Worm (Caenorhabditis elegans) whole organism, L3 larva: Measurements from ENCODE around the gene B0001.5.
"Not testable (repeated sequence)": the region's sequence is repeated elsewhere in the genome, so short reads cannot be mapped to it uniquely, and the experiment has no call there.

Experiments
- ZK546.5 ChIP-seq: sonication (generic microtip); optimal IDR thresholded peaks from 2 replicates; lab custom pipeline; 2017; ENCODE audit warnings: missing biosample characterization, missing genetic modification characterization
- ceh-16 ChIP-seq: sonication (generic microtip); optimal IDR thresholded peaks from 2 replicates; lab custom pipeline; 2017; ENCODE audit warnings: missing biosample characterization, missing genetic modification characterization
- ceh-28 ChIP-seq: fragments of 150-350 bp; optimal IDR thresholded peaks from 2 replicates; lab custom pipeline; 2014; ENCODE audit warnings: missing biosample characterization, missing genetic modification reagents, missing genetic modification characterization
- ceh-82 ChIP-seq: fragments of 150-350 bp; optimal IDR thresholded peaks from 2 replicates; lab custom pipeline; 2014; ENCODE audit warnings: missing biosample characterization, missing genetic modification characterization
- egl-27 ChIP-seq: sonication (generic microtip); optimal IDR thresholded peaks from 4 replicates; lab custom pipeline; 2017; ENCODE audit warnings: missing biosample characterization, missing genetic modification reagents, missing genetic modification characterization
- elt-2 ChIP-seq: sonication (generic microtip); optimal IDR thresholded peaks from 2 replicates; lab custom pipeline; 2016; ENCODE audit warnings: missing genetic modification reagents, mild to moderate bottlenecking, missing genetic modification characterization, missing compliant biosample characterization
- elt-3 ChIP-seq, 3 experiments: fragments of 150-350 bp in 1 of 3; sonication (generic microtip) in 2 of 3; optimal IDR thresholded peaks; 2 replicates in 2 of 3; 4 replicates in 1 of 3; lab custom pipeline; 2014 to 2017; ENCODE audit warnings: missing biosample characterization in 3 of 3, missing genetic modification characterization in 3 of 3
- fkh-2 ChIP-seq: fragments of 150-350 bp; optimal IDR thresholded peaks from 2 replicates; lab custom pipeline; 2014; ENCODE audit warnings: missing biosample characterization, missing genetic modification reagents, missing genetic modification characterization
- fos-1 ChIP-seq: fragments of 150-350 bp; optimal IDR thresholded peaks from 2 replicates; lab custom pipeline; 2014; ENCODE audit warnings: missing biosample characterization, missing genetic modification characterization
- hmg-11 ChIP-seq: sonication (generic microtip); optimal IDR thresholded peaks from 2 replicates; lab custom pipeline; 2016; ENCODE audit warnings: missing genetic modification characterization, missing compliant biosample characterization
- jun-1 ChIP-seq: fragments of 150-350 bp; optimal IDR thresholded peaks from 2 replicates; lab custom pipeline; 2014; ENCODE audit warnings: missing biosample characterization, missing genetic modification reagents, missing genetic modification characterization
- lin-15B ChIP-seq: fragments of 150-350 bp; optimal IDR thresholded peaks from 2 replicates; lab custom pipeline; 2014; ENCODE audit warnings: missing biosample characterization, missing genetic modification characterization
- lin-39 ChIP-seq: fragments of 150-350 bp; optimal IDR thresholded peaks from 2 replicates; lab custom pipeline; 2018; ENCODE audit warnings: missing biosample characterization, missing genetic modification reagents, missing genetic modification characterization
- lsy-12 ChIP-seq: sonication (generic microtip); optimal IDR thresholded peaks from 2 replicates; lab custom pipeline; 2016; ENCODE audit warnings: mild to moderate bottlenecking, missing genetic modification characterization, missing compliant biosample characterization
- mdl-1 ChIP-seq: fragments of 150-350 bp; optimal IDR thresholded peaks from 2 replicates; lab custom pipeline; 2014; ENCODE audit warnings: missing biosample characterization, missing genetic modification characterization
- mml-1 ChIP-seq: fragments of 150-350 bp; sonication (generic microtip); optimal IDR thresholded peaks from 3 replicates; lab custom pipeline; 2014; ENCODE audit warnings: missing biosample characterization, missing genetic modification characterization
- nhr-11 ChIP-seq: fragments of 150-350 bp; optimal IDR thresholded peaks from 2 replicates; lab custom pipeline; 2014; ENCODE audit warnings: missing biosample characterization, missing genetic modification characterization
- nhr-237 ChIP-seq: fragments of 150-350 bp; optimal IDR thresholded peaks from 2 replicates; lab custom pipeline; 2014; ENCODE audit warnings: missing biosample characterization, missing genetic modification characterization
- nhr-25 ChIP-seq: sonication (generic microtip); optimal IDR thresholded peaks from 2 replicates; lab custom pipeline; 2017; ENCODE audit warnings: missing biosample characterization, missing genetic modification characterization
- nhr-28 ChIP-seq: fragments of 150-350 bp; optimal IDR thresholded peaks from 2 replicates; lab custom pipeline; 2014; ENCODE audit warnings: missing biosample characterization, missing genetic modification characterization
- nhr-43 ChIP-seq: sonication (generic microtip); optimal IDR thresholded peaks from 2 replicates; lab custom pipeline; 2016; ENCODE audit warnings: mild to moderate bottlenecking, missing genetic modification characterization, missing compliant biosample characterization; ENCODE audit not compliant: poor library complexity, severe bottlenecking
- nhr-76 ChIP-seq: fragments of 150-350 bp; sonication (generic microtip); optimal IDR thresholded peaks from 5 replicates; lab custom pipeline; 2014; ENCODE audit warnings: missing biosample characterization, missing genetic modification characterization
- nhr-77 ChIP-seq: fragments of 150-350 bp; optimal IDR thresholded peaks from 2 replicates; lab custom pipeline; 2014; ENCODE audit warnings: missing biosample characterization, missing genetic modification characterization
- pha-4 ChIP-seq: fragments of 150-350 bp; optimal IDR thresholded peaks from 2 replicates; lab custom pipeline; 2014; ENCODE audit warnings: missing biosample characterization, missing genetic modification reagents, missing genetic modification characterization
- sea-2 ChIP-seq: fragments of 150-350 bp; sonication (generic microtip); optimal IDR thresholded peaks from 4 replicates; lab custom pipeline; 2014; ENCODE audit warnings: missing biosample characterization, missing genetic modification reagents, missing genetic modification characterization
- skn-1 ChIP-seq: fragments of 150-350 bp; optimal IDR thresholded peaks from 2 replicates; lab custom pipeline; 2014; ENCODE audit warnings: missing biosample characterization, missing genetic modification characterization
- snpc-4 ChIP-seq: fragments of 150-350 bp; optimal IDR thresholded peaks from 2 replicates; lab custom pipeline; 2014; ENCODE audit warnings: missing biosample characterization, missing genetic modification characterization
- unc-39 ChIP-seq: sonication (generic microtip); optimal IDR thresholded peaks from 4 replicates; lab custom pipeline; 2017; ENCODE audit warnings: missing biosample characterization, missing genetic modification characterization
- unc-62 ChIP-seq: fragments of 150-350 bp; sonication (generic microtip); optimal IDR thresholded peaks from 4 replicates; lab custom pipeline; 2014; ENCODE audit warnings: missing biosample characterization, missing genetic modification reagents, missing genetic modification characterization
- ztf-11 ChIP-seq: fragments of 150-350 bp; optimal IDR thresholded peaks from 2 replicates; lab custom pipeline; 2014; ENCODE audit warnings: missing biosample characterization, missing genetic modification characterization
- ztf-4 ChIP-seq: fragments of 150-350 bp; optimal IDR thresholded peaks from 2 replicates; lab custom pipeline; 2014; ENCODE audit warnings: missing biosample characterization, missing genetic modification characterization

The B0001.5 gene

DNA sequence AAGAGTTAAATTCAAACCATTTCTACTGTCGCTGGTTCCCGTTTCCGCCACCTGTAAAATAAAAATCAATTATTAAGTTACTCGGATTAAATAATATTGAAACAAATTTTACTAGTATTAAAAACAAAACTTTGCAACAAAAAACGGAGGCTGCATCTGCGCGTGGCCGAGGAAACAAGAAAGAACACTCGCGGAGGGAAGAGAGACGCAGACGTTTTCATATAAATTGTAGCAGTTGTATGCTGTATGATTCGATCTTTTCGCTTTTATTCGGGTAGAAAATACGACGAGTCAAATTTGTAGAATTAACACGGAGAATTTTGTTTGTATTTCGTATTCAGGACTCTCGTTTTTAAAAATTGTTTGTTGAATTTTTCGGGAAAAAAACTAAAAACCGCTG lies 2.5 kb upstream of the B0001.5 start, which contains the start of gene B0001.3:
Gene B0001.3 (minus strand): TSS at position 55 of the 400 bp plus-strand sequence.
- TF ChIP-seq hmg-11 (tag; lab: Kevin White, UChicago): peak; percentile 14
- no peak for TF ChIP-seq unc-62 (GFP tag; lab: Kevin White, UChicago)

- TF ChIP-seq sea-2 (GFP tag; lab: Kevin White, UChicago) (no peak), nhr-43 (tag; lab: Kevin White, UChicago) (no peak), nhr-237 (tag; lab: Kevin White, UChicago) (no peak), ceh-82 (tag; lab: Kevin White, UChicago) (no peak), ceh-28 (no peak), snpc-4 (tag; lab: Kevin White, UChicago) (no peak), nhr-25 (no peak), fos-1 (tag; lab: Kevin White, UChicago) (no peak), unc-39 (tag; lab: Kevin White, UChicago) (no peak), mml-1 (no peak), skn-1 (no peak), mdl-1 (tag; lab: Kevin White, UChicago) (no peak), nhr-28 (no peak), lin-39 (tag; lab: Kevin White, UChicago) (no peak), elt-2 (tag; lab: Kevin White, UChicago) (no peak), lsy-12 (tag; lab: Kevin White, UChicago) (no peak), ceh-16 (tag; lab: Kevin White, UChicago) (no peak)
Observed at ce11 chrIV:12140959-12141358, 2.2 kb downstream of the B0001.5 start, which contains the start of gene B0001.8. B0001.8 (minus strand) TSS chrIV:12141059.

ce11 chrIV:12138093-12138492 lies 5.0 kb downstream of the B0001.5 start, which contains the start of gene B0001.4:
B0001.4 (minus strand) TSS chrIV:12138193.
- not testable (repeated sequence) for TF ChIP-seq ZK546.5 (tag; lab: Kevin White, UChicago); ceh-82 (tag; lab: Kevin White, UChicago); egl-27

- TF ChIP-seq nhr-11 (no peak), mdl-1 (tag; lab: Kevin White, UChicago) (no peak), sea-2 (GFP tag; lab: Kevin White, UChicago) (no peak), fkh-2 (tag; lab: Kevin White, UChicago) (no peak), ztf-4 (no peak), hmg-11 (tag; lab: Kevin White, UChicago) (no peak), nhr-237 (tag; lab: Kevin White, UChicago) (no peak), elt-3 (tag; optimal IDR thresholded peaks at IDR 0.05; lab: Kevin White, UChicago) (no peak), unc-62 (GFP tag; lab: Kevin White, UChicago) (no peak), ztf-11 (tag; lab: Kevin White, UChicago) (no peak), nhr-28 (no peak), lsy-12 (tag; lab: Kevin White, UChicago) (no peak), pha-4 (tag; lab: Kevin White, UChicago) (no peak), nhr-77 (tag; lab: Kevin White, UChicago) (no peak), fos-1 (tag; lab: Kevin White, UChicago) (no peak), jun-1 (tag; lab: Kevin White, UChicago) (no peak), ceh-16 (tag; lab: Kevin White, UChicago) (no peak), lin-15B (no peak)
- TF ChIP-seq, all 47 proteins: peak for 0
Observed at ce11 chrIV:12134991-12135390, 8.1 kb downstream of the B0001.5 start.

ce11 chrIV:12133776-12134175 lies 9.4 kb downstream of the B0001.5 start:
- no peak for TF ChIP-seq elt-2 (tag; lab: Kevin White, UChicago)
- no peak for TF ChIP-seq nhr-76 (tag; lab: Kevin White, UChicago)
- no peak for TF ChIP-seq unc-62 (GFP tag; lab: Kevin White, UChicago)
- TF ChIP-seq pha-4 (tag; lab: Kevin White, UChicago): no peak
- no peak for TF ChIP-seq jun-1 (tag; lab: Kevin White, UChicago)
- no peak for TF ChIP-seq ZK546.5 (tag; lab: Kevin White, UChicago)
- no peak for TF ChIP-seq ceh-28
